Fruit fly (Drosophila melanogaster): ENCODE measurements around the gene PSMG1.

The PSMG1 gene

dm6 chr3R:5778731-5779593 is 15.2 kb downstream of the PSMG1 start, which contains the start of gene jagn (continued):
- peak; percentile 70 for TF ChIP-seq ranshi (GFP tag; IDR thresholded peaks at IDR 0.05)
- peak; percentile 91 for TF ChIP-seq slbo (GFP tag; IDR thresholded peaks at IDR 0.05)
- TF ChIP-seq D (optimal IDR thresholded peaks at IDR 0.05) = no peak
- TF ChIP-seq D (GFP tag; optimal IDR thresholded peaks at IDR 0.05) = no peak
- TF ChIP-seq CG34422 (GFP tag; IDR thresholded peaks at IDR 0.05) = peak; percentile 59; the same call in 1 of the 3 replicates
- peak; percentile 74 for TF ChIP-seq CHES-1-like (GFP tag; optimal IDR thresholded peaks at IDR 0.05)
- peak; percentile 45 for TF ChIP-seq CG16863 (GFP tag; optimal IDR thresholded peaks at IDR 0.05)
- TF ChIP-seq CG10274 (GFP tag; optimal IDR thresholded peaks at IDR 0.05) = no peak
- peak; percentile 99 for TF ChIP-seq HLH4C (GFP tag; IDR thresholded peaks at IDR 0.05; ENCODE audit: partially characterized antibody)
- peak; percentile 50; the same call in 1 of the 2 replicates for TF ChIP-seq Ada2b (GFP tag; IDR thresholded peaks at IDR 0.05)
- peak; percentile 42 for TF ChIP-seq CG3163 (GFP tag; optimal IDR thresholded peaks at IDR 0.05)
- TF ChIP-seq Ssrp (tag; optimal IDR thresholded peaks at IDR 0.05) = peak; percentile 13
- TF ChIP-seq Antp (GFP tag; optimal IDR thresholded peaks at IDR 0.05) = peak; percentile 66
- peak; percentile 31 for TF ChIP-seq psq (GFP tag; optimal IDR thresholded peaks at IDR 0.05)
- TF ChIP-seq CG14050 (GFP tag; IDR thresholded peaks at IDR 0.05) = no peak; the same call in 2 of the 3 replicates
- TF ChIP-seq fru (optimal IDR thresholded peaks at IDR 0.05) = no peak
- peak; percentile 88 for TF ChIP-seq CG11456 (GFP tag; IDR thresholded peaks at IDR 0.05)
- peak; percentile 82 for TF ChIP-seq CoRest (tag; optimal IDR thresholded peaks at IDR 0.05)
- peak; percentile 39 for TF ChIP-seq vfl (GFP tag; optimal IDR thresholded peaks at IDR 0.05)
- peak; percentile 65 for TF ChIP-seq CG31441 (GFP tag; IDR thresholded peaks at IDR 0.05)
- peak; percentile 55; the same call in 1 of the 2 replicates for TF ChIP-seq rib (GFP tag; IDR thresholded peaks at IDR 0.05)
- TF ChIP-seq schlank (tag; optimal IDR thresholded peaks at IDR 0.05) = no peak
- peak; percentile 68; the same call in 2 of the 3 replicates for TF ChIP-seq zfh1 (GFP tag; IDR thresholded peaks at IDR 0.05)
- TF ChIP-seq Awh (GFP tag; IDR thresholded peaks at IDR 0.05) = 0 out of 2 replicates have a peak, but pooled peaks have one; percentile 29
- peak; percentile 100 for TF ChIP-seq BEAF-32 (GFP tag; optimal IDR thresholded peaks at IDR 0.05)
- TF ChIP-seq tll (GFP tag; optimal IDR thresholded peaks at IDR 0.05) = no peak
- peak; percentile 12 for TF ChIP-seq CG5245 (GFP tag; optimal IDR thresholded peaks at IDR 0.05)
- TF ChIP-seq maf-S (GFP tag; optimal IDR thresholded peaks at IDR 0.05) = peak; percentile 46
- TF ChIP-seq slou (GFP tag; optimal IDR thresholded peaks at IDR 0.05) = no peak
- TF ChIP-seq sqz (GFP tag; optimal IDR thresholded peaks at IDR 0.05) = no peak
- TF ChIP-seq ERR (GFP tag; optimal IDR thresholded peaks at IDR 0.05) = peak; percentile 10
- peak; percentile 29 for TF ChIP-seq scrt (GFP tag; optimal IDR thresholded peaks at IDR 0.05)
- TF ChIP-seq ssp (GFP tag; IDR thresholded peaks at IDR 0.05) = peak; percentile 53
- TF ChIP-seq lab (GFP tag; optimal IDR thresholded peaks at IDR 0.05) = peak; percentile 63
- TF ChIP-seq abd-A (tag; optimal IDR thresholded peaks at IDR 0.05) = peak; percentile 81
- TF ChIP-seq CG12769 (tag; optimal IDR thresholded peaks at IDR 0.05) = no peak
- TF ChIP-seq CG4617 (GFP tag; optimal IDR thresholded peaks at IDR 0.05; ENCODE audit: borderline replicate concordance) = peak; percentile 78
- TF ChIP-seq YL-1 (GFP tag; optimal IDR thresholded peaks at IDR 0.05) = peak; percentile 84
- peak; percentile 44; the same call in 1 of the 2 replicates for TF ChIP-seq E2f2 (GFP tag; IDR thresholded peaks at IDR 0.05)
- no peak for TF ChIP-seq CG11504 (tag; optimal IDR thresholded peaks at IDR 0.05)
- TF ChIP-seq CG43689 (GFP tag; IDR thresholded peaks at IDR 0.05) = no peak
- 0 out of 2 replicates have a peak, but pooled peaks have one; percentile 38 for TF ChIP-seq CG32772 (GFP tag; IDR thresholded peaks at IDR 0.05)
- peak; percentile 32 for TF ChIP-seq gfzf (GFP tag; optimal IDR thresholded peaks at IDR 0.05)
- TF ChIP-seq bsh (GFP tag; optimal IDR thresholded peaks at IDR 0.05) = peak in 1 of 2 experiments; percentile 37
- peak; percentile 27; the same call in 1 of the 2 replicates for TF ChIP-seq CG14441 (GFP tag; IDR thresholded peaks at IDR 0.05)
- peak; percentile 14 for TF ChIP-seq HHEX (GFP tag; optimal IDR thresholded peaks at IDR 0.05)
- TF ChIP-seq CG10431 (GFP tag; optimal IDR thresholded peaks at IDR 0.05) = peak; percentile 16
- TF ChIP-seq CG12219 (GFP tag; optimal IDR thresholded peaks at IDR 0.05) = peak; percentile 21

Data from whole organism, embryonic.